Worm (Caenorhabditis elegans) whole organism, late embryonic: ENCODE data around the gene C05D11.8.

ENCODE experiments used
- C38D4.7 ChIP-seq: fragments of 200-800 bp; sonication (Bioruptor generic); optimal IDR thresholded peaks from 2 replicates; lab custom pipeline; 2018; ENCODE audit warnings: mild to moderate bottlenecking, missing genetic modification characterization, moderate library complexity, missing compliant biosample characterization
- K09A11.1 ChIP-seq: sonication (generic microtip); optimal IDR thresholded peaks from 2 replicates; lab custom pipeline; 2017; ENCODE audit warnings: antibody characterized with exemption, mild to moderate bottlenecking, missing genetic modification characterization, missing compliant biosample characterization; ENCODE audit not compliant: insufficient read depth
- ceh-19 ChIP-seq: fragments of 200-800 bp; sonication (Bioruptor generic); optimal IDR thresholded peaks from 2 replicates; lab custom pipeline; 2018; ENCODE audit warnings: mild to moderate bottlenecking, missing genetic modification characterization, missing compliant biosample characterization
- ceh-22 ChIP-seq: sonication (generic microtip); optimal IDR thresholded peaks from 2 replicates; lab custom pipeline; 2017; ENCODE audit warnings: missing biosample characterization, missing genetic modification characterization
- ceh-31 ChIP-seq: sonication (generic microtip); optimal IDR thresholded peaks from 2 replicates; lab custom pipeline; 2016; ENCODE audit warnings: missing genetic modification characterization, missing compliant biosample characterization
- ceh-34 ChIP-seq: sonication (generic microtip); optimal IDR thresholded peaks from 2 replicates; lab custom pipeline; 2016; ENCODE audit warnings: mild to moderate bottlenecking, missing genetic modification characterization, missing compliant biosample characterization
- che-1 ChIP-seq: sonication (generic microtip); optimal IDR thresholded peaks from 2 replicates; lab custom pipeline; 2016; ENCODE audit warnings: mild to moderate bottlenecking, missing genetic modification characterization, missing compliant biosample characterization
- elt-2 ChIP-seq: sonication (generic microtip); optimal IDR thresholded peaks from 2 replicates; lab custom pipeline; 2016; ENCODE audit warnings: missing genetic modification reagents, missing genetic modification characterization, missing compliant biosample characterization
- fax-1 ChIP-seq: sonication (generic microtip); optimal IDR thresholded peaks from 2 replicates; lab custom pipeline; 2016; ENCODE audit warnings: missing genotype, missing genetic modification characterization, missing compliant biosample characterization
- fkh-10 ChIP-seq: fragments of 150-350 bp; optimal IDR thresholded peaks from 2 replicates; lab custom pipeline; 2014; ENCODE audit warnings: missing biosample characterization, missing genetic modification reagents, missing genetic modification characterization
- fkh-6 ChIP-seq: sonication (generic microtip); optimal IDR thresholded peaks from 2 replicates; lab custom pipeline; 2016; ENCODE audit warnings: missing genetic modification characterization, missing compliant biosample characterization
- hlh-13 ChIP-seq: fragments of 200-800 bp; sonication (Bioruptor generic); optimal IDR thresholded peaks from 2 replicates; lab custom pipeline; 2018; ENCODE audit warnings: mild to moderate bottlenecking, missing genetic modification characterization, missing compliant biosample characterization
- hlh-30 ChIP-seq: sonication (generic microtip); optimal IDR thresholded peaks from 2 replicates; lab custom pipeline; 2017; ENCODE audit warnings: antibody characterized with exemption, missing genetic modification characterization, missing compliant biosample characterization; ENCODE audit not compliant: insufficient read depth
- hlh-6 ChIP-seq: sonication (generic microtip); optimal IDR thresholded peaks from 2 replicates; lab custom pipeline; 2016; ENCODE audit warnings: missing genotype, missing genetic modification characterization, missing compliant biosample characterization
- lim-6 ChIP-seq: sonication (generic microtip); optimal IDR thresholded peaks from 2 replicates; lab custom pipeline; 2016; ENCODE audit warnings: missing genetic modification characterization, missing compliant biosample characterization
- mec-3 ChIP-seq: sonication (generic microtip); optimal IDR thresholded peaks from 2 replicates; lab custom pipeline; 2016; ENCODE audit warnings: borderline replicate concordance, missing genetic modification characterization, missing compliant biosample characterization
- nfya-1 ChIP-seq: sonication (generic microtip); optimal IDR thresholded peaks from 2 replicates; lab custom pipeline; 2017; ENCODE audit warnings: missing genetic modification characterization, mild to moderate bottlenecking, missing compliant biosample characterization, antibody characterized with exemption, moderate library complexity
- nhr-11 ChIP-seq: fragments of 150-350 bp; optimal IDR thresholded peaks from 2 replicates; lab custom pipeline; 2014; ENCODE audit warnings: missing biosample characterization, missing genetic modification characterization
- nhr-232 ChIP-seq: sonication (generic microtip); optimal IDR thresholded peaks from 2 replicates; lab custom pipeline; 2016; ENCODE audit warnings: missing genetic modification characterization, missing compliant biosample characterization
- odd-2 ChIP-seq: sonication (generic microtip); optimal IDR thresholded peaks from 2 replicates; lab custom pipeline; 2017; ENCODE audit warnings: antibody characterized with exemption, mild to moderate bottlenecking, missing genetic modification characterization, missing compliant biosample characterization
- pat-9 ChIP-seq: fragments of 200-800 bp; sonication (Bioruptor generic); optimal IDR thresholded peaks from 2 replicates; lab custom pipeline; 2018; ENCODE audit warnings: mild to moderate bottlenecking, missing genetic modification characterization, moderate library complexity, missing compliant biosample characterization
- pax-1 ChIP-seq: fragments of 150-350 bp; optimal IDR thresholded peaks from 2 replicates; lab custom pipeline; 2014; ENCODE audit warnings: missing biosample characterization, missing genetic modification characterization
- pha-2 ChIP-seq: sonication (generic microtip); optimal IDR thresholded peaks from 2 replicates; lab custom pipeline; 2017; ENCODE audit warnings: mild to moderate bottlenecking, missing genetic modification characterization, missing compliant biosample characterization
- pros-1 ChIP-seq: fragments of 150-350 bp; optimal IDR thresholded peaks from 2 replicates; lab custom pipeline; 2014; ENCODE audit warnings: missing biosample characterization, missing genetic modification reagents, missing genetic modification characterization
- ref-2 ChIP-seq: sonication (generic microtip); optimal IDR thresholded peaks from 2 replicates; lab custom pipeline; 2016; ENCODE audit warnings: missing genetic modification characterization, missing compliant biosample characterization
- sox-2 ChIP-seq: fragments of 200-800 bp; sonication (Bioruptor generic); IDR thresholded peaks from 2 replicates; pipeline ENCODE4 v1.3.6; 2022; ENCODE audit warnings: missing genetic modification reagents, missing genetic modification characterization, missing compliant biosample characterization
- tbx-2 ChIP-seq: sonication (generic microtip); optimal IDR thresholded peaks from 2 replicates; lab custom pipeline; 2016; ENCODE audit warnings: missing genetic modification characterization, missing compliant biosample characterization
- tbx-7 ChIP-seq: sonication (generic microtip); optimal IDR thresholded peaks from 2 replicates; lab custom pipeline; 2016; ENCODE audit warnings: missing genotype, missing genetic modification characterization, missing compliant biosample characterization
- ttx-3 ChIP-seq: sonication (generic microtip); optimal IDR thresholded peaks from 2 replicates; lab custom pipeline; 2016; ENCODE audit warnings: missing genetic modification reagents, missing genetic modification characterization, missing compliant biosample characterization
- unc-42 ChIP-seq: sonication (generic microtip); optimal IDR thresholded peaks from 2 replicates; lab custom pipeline; 2016; ENCODE audit warnings: missing genotype, missing genetic modification characterization, missing compliant biosample characterization
- unc-55 ChIP-seq: sonication (generic microtip); optimal IDR thresholded peaks from 2 replicates; lab custom pipeline; 2017; ENCODE audit warnings: missing biosample characterization, missing genetic modification reagents, missing genetic modification characterization
- unc-86 ChIP-seq: sonication (generic microtip); optimal IDR thresholded peaks from 2 replicates; lab custom pipeline; 2016; ENCODE audit warnings: missing genetic modification characterization, missing compliant biosample characterization

The C05D11.8 gene

DNA sequence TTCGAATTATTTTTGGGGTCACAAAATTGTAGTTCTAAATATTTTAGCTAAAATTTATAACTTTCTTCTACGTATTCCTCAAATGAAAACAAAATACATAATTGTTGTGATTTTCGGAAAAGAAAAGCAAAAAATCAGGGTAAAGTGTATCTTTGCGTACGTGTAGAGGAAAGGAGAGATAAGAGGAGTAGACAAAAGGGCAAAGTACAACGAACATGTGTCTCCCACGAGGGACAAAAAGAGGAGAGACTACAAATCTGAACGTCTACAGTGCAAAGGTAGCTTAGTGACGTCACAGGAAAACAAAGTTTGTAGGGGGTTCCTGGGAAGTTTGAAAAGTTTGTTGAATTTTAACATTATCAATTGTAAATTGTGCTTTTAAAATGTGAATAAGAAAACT, 20.4 kb upstream of the C05D11.8 start:
- TF ChIP-seq pros-1 (tag; lab: Kevin White, UChicago) (no peak), ttx-3 (tag; lab: Kevin White, UChicago) (no peak), hlh-6 (no peak), ref-2 (tag; lab: Kevin White, UChicago) (no peak), pax-1 (tag; lab: Kevin White, UChicago) (no peak), ceh-19 (GFP tag; lab: Kevin White, UChicago) (no peak), mec-3 (tag; lab: Kevin White, UChicago) (no peak), hlh-30 (tag; lab: Kevin White, UChicago) (peak; percentile 18), elt-2 (tag; lab: Kevin White, UChicago) (peak; percentile 39), ceh-22 (tag; lab: Kevin White, UChicago) (no peak), ceh-31 (tag; lab: Kevin White, UChicago) (no peak)

DNA sequence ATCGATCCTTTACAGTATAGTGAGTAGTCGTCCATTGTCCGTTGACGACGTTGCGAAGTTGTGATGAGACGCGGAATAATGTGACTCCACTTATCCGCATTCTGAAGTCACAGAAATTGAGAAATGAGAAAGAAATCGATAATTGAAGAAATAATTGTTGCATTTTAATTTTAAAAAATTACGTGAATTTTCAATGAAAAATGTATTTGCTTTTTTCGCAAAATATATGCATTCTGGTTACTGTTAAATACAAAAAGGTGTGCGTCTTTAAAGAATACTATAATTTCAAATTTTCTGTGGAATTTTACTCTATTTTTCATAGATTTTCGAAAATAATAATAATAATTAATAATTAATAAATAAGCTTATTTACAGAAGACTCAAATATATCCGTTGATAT, 19.7 kb upstream of the C05D11.8 start, which contains the start of gene let-721:
Gene let-721 (minus strand): TSS at position 101 of the 400 bp plus-strand sequence.
- TF ChIP-seq pat-9 (tag; lab: Kevin White, UChicago): no peak
- no peak for TF ChIP-seq sox-2 (GFP tag; lab: Robert Waterston, UW)
- TF ChIP-seq tbx-7 (tag; lab: Kevin White, UChicago): no peak

DNA sequence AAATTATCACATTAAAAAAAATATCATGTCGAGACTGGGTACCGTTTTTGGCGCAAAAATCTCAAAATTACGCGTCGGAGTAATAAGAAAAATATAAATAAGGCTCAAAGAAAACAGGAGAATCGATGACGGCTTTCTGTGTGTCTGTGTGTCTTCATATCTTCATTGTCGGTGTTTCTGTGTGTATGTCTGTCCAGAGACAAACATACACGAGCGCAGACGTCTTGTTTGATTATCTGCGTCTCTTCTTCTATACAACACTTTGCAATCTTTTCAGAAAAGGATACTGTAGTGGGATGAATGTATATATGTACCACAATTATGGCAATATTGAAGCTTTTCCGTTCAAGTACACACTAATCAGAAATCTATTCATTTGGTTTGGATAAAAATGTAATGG, 17.2 kb upstream of the C05D11.8 start, which contains the start of gene C05D11.13:
Gene C05D11.13 (minus strand): TSS at position 252 of the 400 bp plus-strand sequence.
- TF ChIP-seq pros-1 (tag; lab: Kevin White, UChicago): no peak
- peak; percentile 16 for TF ChIP-seq tbx-2
- TF ChIP-seq ceh-34 (tag; lab: Kevin White, UChicago): no peak
- TF ChIP-seq elt-2 (tag; lab: Kevin White, UChicago): peak; percentile 30
- no peak for TF ChIP-seq pha-2 (tag; lab: Kevin White, UChicago)
- TF ChIP-seq nhr-232 (tag; lab: Kevin White, UChicago): no peak
- TF ChIP-seq fax-1 (tag; lab: Kevin White, UChicago): no peak
- TF ChIP-seq unc-42 (tag; lab: Kevin White, UChicago): no peak
- TF ChIP-seq ceh-19 (GFP tag; lab: Kevin White, UChicago): no peak
- no peak for TF ChIP-seq K09A11.1 (tag; lab: Kevin White, UChicago)
- TF ChIP-seq ref-2 (tag; lab: Kevin White, UChicago): peak; percentile 28
- TF ChIP-seq unc-55: peak; percentile 41
- TF ChIP-seq unc-86 (tag; lab: Kevin White, UChicago): peak; percentile 4
- peak; percentile 6 for TF ChIP-seq nfya-1 (tag; lab: Kevin White, UChicago)
- no peak for TF ChIP-seq lim-6 (tag; lab: Kevin White, UChicago)
- TF ChIP-seq, all 69 proteins: peak for 6

DNA sequence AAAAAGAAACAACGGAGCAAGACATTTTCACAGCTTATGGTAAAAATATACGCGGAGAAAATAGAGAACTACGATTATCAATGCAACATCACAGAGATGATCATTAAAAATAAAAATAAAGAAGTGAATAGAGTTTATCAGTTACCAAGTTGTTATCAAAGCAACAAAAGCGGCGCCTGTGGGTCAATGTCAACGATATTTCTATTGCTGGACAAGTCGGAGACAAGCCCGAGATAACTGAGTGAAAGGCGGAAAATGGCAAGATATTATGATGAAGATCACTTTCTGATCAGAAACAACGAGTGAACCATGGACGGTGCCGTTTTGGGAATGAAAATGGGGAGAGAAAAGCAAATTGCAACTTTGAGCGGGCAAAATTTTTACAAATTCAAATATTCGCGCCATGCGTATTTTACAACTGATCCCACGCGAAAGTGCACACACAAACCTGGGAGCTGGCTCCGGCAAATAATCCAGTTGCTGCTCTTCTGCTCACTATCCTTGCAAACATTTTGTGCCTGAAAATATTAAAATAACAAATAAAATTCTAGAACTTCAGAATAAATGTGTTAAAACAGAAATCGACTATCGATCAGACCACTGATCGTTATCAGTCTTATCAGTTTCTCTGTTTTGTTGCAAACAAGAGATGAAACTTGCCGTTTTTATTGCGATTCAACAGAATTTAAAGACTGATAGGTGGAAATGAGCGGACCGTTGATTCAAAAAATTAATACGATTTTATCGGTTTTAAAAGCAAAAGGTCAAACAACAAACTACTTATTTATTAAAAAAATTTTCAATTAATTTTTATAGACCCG, 15.4 kb upstream of the C05D11.8 start, which contains the start of gene mel-32:
Gene mel-32 (minus strand): TSS at position 696 of the 821 bp plus-strand sequence.
- TF ChIP-seq elt-2 (tag; lab: Kevin White, UChicago) (peak; percentile 61), nhr-11 (no peak)

DNA sequence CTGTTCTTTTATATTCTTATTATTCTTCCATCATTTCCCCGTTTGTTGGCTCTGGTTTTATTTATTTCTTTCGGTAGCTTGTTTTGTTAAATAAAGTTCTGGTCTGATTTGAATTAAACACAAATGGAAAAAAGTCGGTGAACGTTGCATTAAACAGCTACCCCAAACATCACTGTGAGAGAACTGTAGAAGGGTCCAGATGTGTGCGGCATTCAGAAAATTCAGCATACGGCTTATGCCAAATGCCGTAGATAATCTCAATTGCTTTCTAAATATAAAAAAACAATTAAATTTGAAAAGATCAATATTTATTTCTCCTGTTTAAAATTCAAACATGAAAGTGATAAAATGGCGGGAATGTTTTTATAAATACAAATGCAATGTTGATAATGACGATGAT, 12.7 kb upstream of the C05D11.8 start:
- TF ChIP-seq fkh-10 (no peak), che-1 (tag; lab: Kevin White, UChicago) (no peak), hlh-30 (tag; lab: Kevin White, UChicago) (no peak), odd-2 (tag; lab: Kevin White, UChicago) (no peak), hlh-13 (no peak), pax-1 (tag; lab: Kevin White, UChicago) (no peak), C38D4.7 (GFP tag; lab: Kevin White, UChicago) (no peak), unc-55 (no peak), sox-2 (GFP tag; lab: Robert Waterston, UW) (no peak), unc-86 (tag; lab: Kevin White, UChicago) (no peak), fkh-6 (no peak)
